Worm (Caenorhabditis elegans) whole organism, L4/young adult: ENCODE measurements around the gene fbxa-214.

Source experiments
- W03F9.2 ChIP-seq: fragments of 150-350 bp; optimal IDR thresholded peaks from 2 replicates; lab custom pipeline; 2014; ENCODE audit warnings: missing biosample characterization, missing genetic modification characterization
- dao-5 ChIP-seq: sonication (generic microtip); optimal IDR thresholded peaks from 2 replicates; lab custom pipeline; 2016; ENCODE audit warnings: missing genotype, missing genetic modification characterization, moderate library complexity, missing compliant biosample characterization
- him-1 ChIP-seq: sonication (generic microtip); optimal IDR thresholded peaks from 2 replicates; lab custom pipeline; 2016; ENCODE audit warnings: missing genotype, missing genetic modification reagents, missing genetic modification characterization, missing compliant biosample characterization

DNA sequence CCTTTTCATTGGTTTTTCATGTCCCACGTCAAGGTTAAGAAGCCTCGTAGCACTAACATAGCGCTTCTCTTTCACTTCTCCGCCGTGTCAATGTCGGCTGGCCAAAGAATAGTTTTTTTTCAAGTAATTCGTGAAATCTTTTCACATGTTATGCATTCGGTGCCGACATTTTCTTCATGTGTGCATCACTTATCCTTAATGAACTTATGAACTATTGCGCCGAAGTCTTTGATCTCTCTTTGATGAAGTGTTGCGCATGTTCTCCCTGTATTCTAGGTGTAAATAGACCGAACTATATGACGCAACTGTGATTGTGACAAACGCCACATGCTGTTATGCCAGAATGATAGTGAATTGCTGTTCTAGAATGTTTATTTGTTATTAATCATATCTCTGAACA is 47.8 kb downstream of the fbxa-214 start:
- TF ChIP-seq W03F9.2 (tag; lab: Kevin White, UChicago) (no peak), him-1 (tag; lab: Kevin White, UChicago) (no peak), dao-5 (tag; lab: Kevin White, UChicago) (no peak)
